Worm (Caenorhabditis elegans) whole organism, early embryonic: ENCODE measurements around the gene dos-1.

ENCODE experiments used
- ceh-13 ChIP-seq: fragments of 200-800 bp; sonication (Bioruptor generic); optimal IDR thresholded peaks from 2 replicates; lab custom pipeline; 2018; ENCODE audit warnings: mild to moderate bottlenecking, missing genetic modification characterization, missing compliant biosample characterization
- ets-7 ChIP-seq: sonication (generic microtip); optimal IDR thresholded peaks from 2 replicates; lab custom pipeline; 2016; ENCODE audit warnings: missing genotype, missing genetic modification characterization, missing compliant biosample characterization
- hmbx-1 ChIP-seq: sonication (generic microtip); optimal IDR thresholded peaks from 2 replicates; lab custom pipeline; 2016; ENCODE audit warnings: mild to moderate bottlenecking, missing genetic modification characterization, missing compliant biosample characterization
- hmg-4 ChIP-seq: fragments of 200-800 bp; sonication (Bioruptor generic); optimal IDR thresholded peaks from 2 replicates; lab custom pipeline; 2018; ENCODE audit warnings: mild to moderate bottlenecking, missing genetic modification characterization, missing compliant biosample characterization
- pes-1 ChIP-seq: fragments of 200-800 bp; sonication (Bioruptor generic); IDR thresholded peaks from 2 replicates; pipeline ENCODE4 v1.3.6; 2022; ENCODE audit warnings: missing genetic modification reagents, missing genetic modification characterization, missing compliant biosample characterization
- sea-1 ChIP-seq: fragments of 200-800 bp; sonication (Bioruptor generic); conservative IDR thresholded peaks from 2 replicates; pipeline ENCODE4 v1.3.6; 2022; ENCODE audit warnings: missing genetic modification characterization, missing compliant biosample characterization
- tbx-37 ChIP-seq: fragments of 200-800 bp; sonication (Bioruptor generic); conservative IDR thresholded peaks from 2 replicates; pipeline ENCODE4 v1.3.6; 2022; ENCODE audit warnings: missing genetic modification reagents, missing genetic modification characterization, missing compliant biosample characterization
- tra-4 ChIP-seq: sonication (generic microtip); optimal IDR thresholded peaks from 2 replicates; lab custom pipeline; 2017; ENCODE audit warnings: missing genetic modification characterization, missing compliant biosample characterization

DNA sequence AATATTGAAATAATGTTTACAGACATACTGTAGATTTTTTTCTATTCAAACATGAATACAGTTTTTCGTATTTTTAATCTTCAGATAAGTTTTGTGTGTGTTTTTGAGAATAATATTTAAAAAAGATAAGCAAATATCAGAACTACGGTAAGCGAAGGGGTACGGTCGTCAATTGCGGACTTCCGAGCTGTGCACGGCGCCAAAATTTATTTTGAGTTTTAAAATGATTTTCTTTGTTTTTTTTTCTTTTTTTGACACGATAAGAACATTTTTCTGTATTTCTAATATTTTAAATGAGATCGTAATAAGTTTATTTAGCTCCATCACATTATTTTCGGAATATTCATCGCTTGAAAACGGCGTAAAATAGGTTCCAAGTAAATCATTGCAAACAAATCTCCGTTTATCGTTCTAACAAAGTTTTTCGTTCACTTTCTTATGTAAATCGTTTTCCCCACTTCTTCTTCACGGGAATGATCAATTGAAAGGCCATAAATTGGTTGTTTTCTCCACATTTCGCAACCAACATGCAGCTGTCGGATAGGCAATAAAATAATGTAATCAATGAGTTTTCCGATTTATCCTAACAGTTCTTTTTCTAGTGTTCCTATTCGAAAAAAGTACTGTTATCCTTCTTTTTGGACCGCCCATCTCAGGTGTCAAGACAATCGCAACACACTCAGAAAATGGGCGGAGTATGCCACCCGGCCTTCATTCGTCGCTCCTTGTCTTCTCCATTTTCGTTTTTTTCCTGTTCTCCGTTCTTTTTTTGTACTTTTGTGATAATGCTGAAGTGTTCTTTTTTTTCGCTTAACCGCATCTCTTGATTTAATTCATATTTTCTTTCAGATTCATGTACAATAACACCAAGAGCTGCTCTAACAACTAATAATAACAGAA, 12.1 kb upstream of the dos-1 start, which contains the start of gene glp-1:
- TF ChIP-seq sea-1, result no peak
- TF ChIP-seq ceh-13 (GFP tag; lab: Kevin White, UChicago), result no peak
- no peak for TF ChIP-seq tra-4 (tag; lab: Kevin White, UChicago)
- TF ChIP-seq tbx-37 (GFP tag; lab: Robert Waterston, UW), result no peak
- no peak for TF ChIP-seq ets-7 (tag; lab: Kevin White, UChicago)
- TF ChIP-seq hmg-4, result no peak
- no peak for TF ChIP-seq pes-1 (GFP tag; lab: Robert Waterston, UW)
- TF ChIP-seq hmbx-1, result no peak
